Worm (Caenorhabditis elegans): ENCODE measurements around the gene slr-2.

DNA sequence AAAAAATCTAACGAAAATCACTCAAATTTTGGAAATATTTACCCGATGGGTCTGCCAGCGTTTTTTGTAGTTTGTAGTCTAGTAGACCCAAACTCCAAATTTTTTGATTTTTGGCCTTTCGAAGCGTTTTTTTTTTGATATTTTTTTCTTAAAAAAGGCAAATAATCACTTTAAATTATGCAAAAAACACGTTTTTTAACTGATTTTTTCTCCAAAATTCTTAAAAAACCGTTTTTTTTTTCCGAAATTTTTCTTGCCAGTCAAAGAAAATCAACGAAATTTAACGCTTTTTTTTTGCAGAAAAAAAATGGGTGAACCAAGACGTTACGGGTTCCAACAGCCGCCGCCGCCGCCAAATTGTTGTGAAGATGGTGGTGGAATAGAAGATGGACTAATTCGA, 21.0 kb downstream of the slr-2 start, which contains the start of gene Y37H2A.1:
- TF ChIP-seq xbp-1 (tag; optimal IDR thresholded peaks at IDR 0.05): no peak
- TF ChIP-seq lin-35 (GFP tag; optimal IDR thresholded peaks at IDR 0.05): no peak
- TF ChIP-seq jun-1 (tag; optimal IDR thresholded peaks at IDR 0.05): no peak
- TF ChIP-seq ama-1 (optimal IDR thresholded peaks at IDR 0.05): no peak
- no peak for TF ChIP-seq dpl-1 (GFP tag; optimal IDR thresholded peaks at IDR 0.05)
- no peak for TF ChIP-seq ceh-82 (tag; optimal IDR thresholded peaks at IDR 0.05)
- TF ChIP-seq Y116A8C.19 (tag; optimal IDR thresholded peaks at IDR 0.05; ENCODE audit: borderline replicate concordance): no peak
- no peak for TF ChIP-seq lin-13 (GFP tag; optimal IDR thresholded peaks at IDR 0.05)
- TF ChIP-seq unc-62 (GFP tag; optimal IDR thresholded peaks at IDR 0.05): no peak
